Worm (Caenorhabditis elegans) whole organism, early embryonic: ENCODE results near the gene str-196.

ENCODE experiments used
- B0310.2 ChIP-seq: sonication (generic microtip); optimal IDR thresholded peaks from 2 replicates; lab custom pipeline; 2016; ENCODE audit warnings: mild to moderate bottlenecking, missing genetic modification characterization, missing compliant biosample characterization
- F13C5.2 ChIP-seq: sonication (generic microtip); optimal IDR thresholded peaks from 2 replicates; lab custom pipeline; 2017; ENCODE audit warnings: mild to moderate bottlenecking, missing genetic modification characterization, inconsistent platforms, missing compliant biosample characterization
- aly-1 ChIP-seq: sonication (generic microtip); optimal IDR thresholded peaks from 2 replicates; lab custom pipeline; 2016; ENCODE audit warnings: missing genetic modification characterization, missing compliant biosample characterization
- ama-1 ChIP-seq: fragments of 150-350 bp; optimal IDR thresholded peaks from 2 replicates; lab custom pipeline; 2014
- ceh-13 ChIP-seq: fragments of 200-800 bp; sonication (Bioruptor generic); optimal IDR thresholded peaks from 2 replicates; lab custom pipeline; 2018; ENCODE audit warnings: mild to moderate bottlenecking, missing genetic modification characterization, missing compliant biosample characterization
- ceh-36 ChIP-seq: sonication (generic microtip); optimal IDR thresholded peaks from 2 replicates; lab custom pipeline; 2016; ENCODE audit warnings: missing genetic modification characterization, inconsistent platforms, missing compliant biosample characterization
- ets-7 ChIP-seq: sonication (generic microtip); optimal IDR thresholded peaks from 2 replicates; lab custom pipeline; 2016; ENCODE audit warnings: missing genotype, missing genetic modification characterization, missing compliant biosample characterization
- flt-1 ChIP-seq: fragments of 200-800 bp; sonication (Bioruptor generic); IDR thresholded peaks from 2 replicates; pipeline ENCODE4 v1.3.6; 2022; ENCODE audit warnings: missing genetic modification characterization, missing compliant biosample characterization
- hmbx-1 ChIP-seq: sonication (generic microtip); optimal IDR thresholded peaks from 2 replicates; lab custom pipeline; 2016; ENCODE audit warnings: mild to moderate bottlenecking, missing genetic modification characterization, missing compliant biosample characterization
- hmg-4 ChIP-seq: fragments of 200-800 bp; sonication (Bioruptor generic); optimal IDR thresholded peaks from 2 replicates; lab custom pipeline; 2018; ENCODE audit warnings: mild to moderate bottlenecking, missing genetic modification characterization, missing compliant biosample characterization
- hnd-1 ChIP-seq: sonication (generic microtip); optimal IDR thresholded peaks from 2 replicates; lab custom pipeline; 2016; ENCODE audit warnings: missing genetic modification characterization, missing compliant biosample characterization
- pes-1 ChIP-seq: fragments of 200-800 bp; sonication (Bioruptor generic); IDR thresholded peaks from 2 replicates; pipeline ENCODE4 v1.3.6; 2022; ENCODE audit warnings: missing genetic modification reagents, missing genetic modification characterization, missing compliant biosample characterization
- scrt-1 ChIP-seq: fragments of 200-800 bp; sonication (Bioruptor generic); IDR thresholded peaks from 2 replicates; pipeline ENCODE4 v1.3.6; 2022; ENCODE audit warnings: missing genetic modification characterization, missing compliant biosample characterization
- sea-1 ChIP-seq: fragments of 200-800 bp; sonication (Bioruptor generic); conservative IDR thresholded peaks from 2 replicates; pipeline ENCODE4 v1.3.6; 2022; ENCODE audit warnings: missing genetic modification characterization, missing compliant biosample characterization
- tbx-11 ChIP-seq: fragments of 200-800 bp; sonication (Bioruptor generic); IDR thresholded peaks from 2 replicates; pipeline ENCODE4 v1.3.6; 2022; ENCODE audit warnings: missing genetic modification characterization, missing compliant biosample characterization
- tbx-37 ChIP-seq: fragments of 200-800 bp; sonication (Bioruptor generic); conservative IDR thresholded peaks from 2 replicates; pipeline ENCODE4 v1.3.6; 2022; ENCODE audit warnings: missing genetic modification reagents, missing genetic modification characterization, missing compliant biosample characterization
- tra-4 ChIP-seq: sonication (generic microtip); optimal IDR thresholded peaks from 2 replicates; lab custom pipeline; 2017; ENCODE audit warnings: missing genetic modification characterization, missing compliant biosample characterization

Gene str-196

DNA sequence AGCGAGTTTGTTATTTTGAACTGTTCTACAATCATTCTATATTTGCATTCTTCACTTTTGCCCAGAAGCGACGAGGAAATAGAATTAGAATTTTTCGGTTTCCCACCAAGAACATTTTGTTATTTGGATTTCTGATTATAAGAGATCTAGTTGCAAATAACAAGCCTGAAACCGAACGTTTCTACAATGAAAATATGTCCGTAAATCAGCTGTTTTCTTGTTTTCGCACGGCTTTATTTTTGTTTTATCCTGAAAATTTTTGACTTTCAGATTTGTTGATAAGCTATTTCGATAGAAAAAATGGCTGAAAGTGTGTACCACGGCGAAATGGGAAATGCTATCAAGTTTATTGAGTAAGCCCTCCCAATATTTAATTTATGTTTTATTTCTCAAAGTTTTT is 36.1 kb downstream of the str-196 start, which contains the start of gene srw-108:
TSS of gene srw-108 (plus strand) at position 301 of the 400 bp plus-strand sequence.
- no peak for TF ChIP-seq aly-1 (tag; lab: Kevin White, UChicago)
- TF ChIP-seq scrt-1 (GFP tag; lab: Robert Waterston, UW): no peak
- no peak for TF ChIP-seq tbx-37 (GFP tag; lab: Robert Waterston, UW)
- no peak for TF ChIP-seq tra-4 (tag; lab: Kevin White, UChicago)
- no peak for TF ChIP-seq hmbx-1 (tag; lab: Kevin White, UChicago)
- TF ChIP-seq hnd-1 (tag; lab: Kevin White, UChicago): no peak
- TF ChIP-seq F13C5.2 (tag; lab: Kevin White, UChicago): no peak
- TF ChIP-seq flt-1 (GFP tag; lab: Robert Waterston, UW): no peak
- TF ChIP-seq ceh-36 (tag; lab: Kevin White, UChicago): no peak
- TF ChIP-seq hmg-4: no peak
- no peak for TF ChIP-seq B0310.2 (tag; lab: Kevin White, UChicago)

DNA sequence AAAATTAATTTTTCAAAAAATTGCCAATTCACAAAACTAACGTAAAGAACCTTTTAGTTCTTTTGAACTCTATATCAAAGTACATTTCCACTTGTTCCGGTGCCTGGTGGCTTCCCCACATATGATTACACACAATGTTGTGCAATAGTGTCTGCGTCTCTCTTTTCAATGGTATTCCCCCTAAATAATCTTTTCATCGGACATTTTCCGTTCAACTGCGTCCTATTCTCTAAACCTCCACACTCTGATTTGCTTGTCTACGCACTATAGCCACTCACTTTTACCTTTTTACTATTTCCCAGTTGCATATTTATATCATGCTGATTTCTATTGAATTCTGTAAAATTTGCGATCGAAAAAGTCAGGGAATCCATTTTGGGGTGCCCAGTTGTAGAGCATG is 40.5 kb downstream of the str-196 start, which contains the start of gene nhr-58:
TSS of gene nhr-58 (plus strand) at position 214 of the 400 bp plus-strand sequence.
- TF ChIP-seq B0310.2 (tag; lab: Kevin White, UChicago) (no peak), scrt-1 (GFP tag; lab: Robert Waterston, UW) (no peak), ceh-36 (tag; lab: Kevin White, UChicago) (no peak), ceh-13 (GFP tag; lab: Kevin White, UChicago) (no peak), pes-1 (GFP tag; lab: Robert Waterston, UW) (no peak), hmg-4 (no peak), hmbx-1 (tag; lab: Kevin White, UChicago) (no peak), tra-4 (tag; lab: Kevin White, UChicago) (no peak), sea-1 (no peak), aly-1 (tag; lab: Kevin White, UChicago) (no peak), tbx-11 (GFP tag; lab: Robert Waterston, UW) (no peak), ama-1 (no peak), F13C5.2 (tag; lab: Kevin White, UChicago) (no peak), tbx-37 (GFP tag; lab: Robert Waterston, UW) (no peak), hnd-1 (tag; lab: Kevin White, UChicago) (no peak), ets-7 (tag; lab: Kevin White, UChicago) (no peak), flt-1 (GFP tag; lab: Robert Waterston, UW) (no peak)

DNA sequence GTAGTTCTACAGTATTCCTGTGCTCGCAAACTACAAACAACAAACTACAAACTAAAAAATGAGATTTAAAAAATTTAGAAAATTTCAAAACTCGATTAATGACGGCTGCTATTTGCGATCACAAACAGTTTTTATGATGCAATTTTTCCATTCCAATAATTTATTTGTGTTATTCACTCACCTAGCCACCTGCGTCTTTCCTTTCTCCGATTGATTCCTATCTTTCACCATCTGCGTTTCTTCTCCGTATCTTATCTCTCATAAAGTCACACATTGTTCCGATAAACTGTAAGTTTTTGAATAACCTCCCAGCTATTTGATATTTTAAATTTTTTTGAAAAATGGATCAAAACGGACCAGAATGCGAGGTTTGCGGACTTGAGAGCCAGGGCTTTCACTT is 42.6 kb downstream of the str-196 start, which contains the start of gene nhr-132:
TSS of gene nhr-132 (plus strand) at position 271 of the 400 bp plus-strand sequence.
- TF ChIP-seq tbx-37 (GFP tag; lab: Robert Waterston, UW) (no peak), ets-7 (tag; lab: Kevin White, UChicago) (no peak), sea-1 (no peak), aly-1 (tag; lab: Kevin White, UChicago) (no peak), tbx-11 (GFP tag; lab: Robert Waterston, UW) (no peak), flt-1 (GFP tag; lab: Robert Waterston, UW) (no peak), B0310.2 (tag; lab: Kevin White, UChicago) (no peak), hmg-4 (no peak), pes-1 (GFP tag; lab: Robert Waterston, UW) (no peak)

DNA sequence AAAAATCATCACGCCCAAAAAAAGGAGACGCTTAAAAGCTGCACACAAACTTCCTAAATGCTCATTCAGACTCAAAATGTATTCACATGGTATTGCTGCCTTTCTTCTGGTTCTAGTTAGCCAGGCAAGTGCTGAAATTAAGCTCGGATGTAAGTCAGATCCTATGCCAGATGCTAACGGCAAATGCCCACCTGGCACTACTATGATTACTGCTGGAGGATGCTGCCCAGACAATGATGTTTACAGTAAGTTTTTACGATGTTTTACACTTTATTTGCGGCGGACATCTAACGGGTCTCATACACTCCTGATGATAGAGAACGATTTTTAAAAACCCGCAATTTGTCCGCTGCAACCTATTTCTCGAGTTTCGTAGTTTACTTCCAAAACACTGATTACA is 45.0 kb downstream of the str-196 start, which contains the start of gene C14C6.5:
TSS of gene C14C6.5 (plus strand) at position 58 of the 400 bp plus-strand sequence.
- TF ChIP-seq hnd-1 (tag; lab: Kevin White, UChicago) (no peak), hmbx-1 (tag; lab: Kevin White, UChicago) (no peak), ama-1 (no peak), ets-7 (tag; lab: Kevin White, UChicago) (no peak), ceh-36 (tag; lab: Kevin White, UChicago) (no peak), pes-1 (GFP tag; lab: Robert Waterston, UW) (no peak), flt-1 (GFP tag; lab: Robert Waterston, UW) (no peak), hmg-4 (no peak), tbx-37 (GFP tag; lab: Robert Waterston, UW) (no peak), aly-1 (tag; lab: Kevin White, UChicago) (no peak), tra-4 (tag; lab: Kevin White, UChicago) (no peak), scrt-1 (GFP tag; lab: Robert Waterston, UW) (no peak), B0310.2 (tag; lab: Kevin White, UChicago) (no peak), sea-1 (no peak), ceh-13 (GFP tag; lab: Kevin White, UChicago) (no peak), tbx-11 (GFP tag; lab: Robert Waterston, UW) (no peak)

DNA sequence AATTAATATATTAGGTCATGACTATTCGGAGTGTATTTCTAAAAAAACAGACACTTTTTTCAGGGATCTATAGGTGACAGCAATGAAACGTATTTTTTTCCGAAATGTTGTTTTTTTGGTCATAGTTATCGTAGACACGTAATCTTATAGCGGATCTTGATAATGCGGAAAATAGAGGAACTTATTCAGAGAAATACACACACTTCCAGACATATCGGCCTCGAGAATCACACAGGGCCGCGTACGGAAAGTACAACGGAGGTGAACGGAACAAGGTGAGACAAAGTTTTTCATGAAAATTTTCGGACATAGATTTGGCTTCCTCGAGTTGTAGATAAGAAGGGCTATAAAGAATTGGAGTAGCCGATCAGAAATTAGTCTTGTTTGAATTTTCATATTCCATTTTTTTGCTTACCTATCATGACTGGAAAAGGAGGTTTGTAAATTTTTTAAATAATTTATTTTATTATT is 47.5 kb downstream of the str-196 start, which contains the start of gene nhr-155:
TSS of gene nhr-155 (plus strand) at position 421 of the 471 bp plus-strand sequence.
- TF ChIP-seq hmbx-1 (tag; lab: Kevin White, UChicago) (no peak), tbx-37 (GFP tag; lab: Robert Waterston, UW) (no peak), ets-7 (tag; lab: Kevin White, UChicago) (no peak), sea-1 (no peak), hmg-4 (no peak), flt-1 (GFP tag; lab: Robert Waterston, UW) (no peak), ama-1 (no peak), ceh-13 (GFP tag; lab: Kevin White, UChicago) (no peak), F13C5.2 (tag; lab: Kevin White, UChicago) (no peak), tbx-11 (GFP tag; lab: Robert Waterston, UW) (no peak), scrt-1 (GFP tag; lab: Robert Waterston, UW) (no peak), B0310.2 (tag; lab: Kevin White, UChicago) (no peak), aly-1 (tag; lab: Kevin White, UChicago) (no peak), ceh-36 (tag; lab: Kevin White, UChicago) (no peak), hnd-1 (tag; lab: Kevin White, UChicago) (no peak)

DNA sequence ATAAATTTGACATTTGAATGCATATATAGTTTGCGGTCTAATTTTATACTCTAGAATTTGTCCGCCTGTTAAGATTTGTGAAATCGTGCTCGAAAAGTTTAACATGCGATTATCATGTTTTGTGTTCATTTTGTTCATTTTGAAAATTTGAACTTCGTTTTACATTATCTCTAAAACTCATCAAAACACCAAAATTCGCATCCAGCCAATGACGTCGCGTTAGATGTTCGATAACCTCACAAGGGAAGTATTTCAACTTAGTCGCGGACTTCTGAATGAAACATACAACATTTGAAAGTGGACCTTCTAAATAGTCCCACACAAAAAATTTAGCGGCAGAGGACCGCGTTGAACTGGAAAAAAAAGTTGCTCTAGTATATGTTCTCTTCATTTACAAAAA is 49.9 kb downstream of the str-196 start:
- no peak for TF ChIP-seq tbx-37 (GFP tag; lab: Robert Waterston, UW)
- no peak for TF ChIP-seq aly-1 (tag; lab: Kevin White, UChicago)
- no peak for TF ChIP-seq ama-1
- TF ChIP-seq hmbx-1 (tag; lab: Kevin White, UChicago): no peak
- TF ChIP-seq sea-1: no peak
- no peak for TF ChIP-seq ceh-36 (tag; lab: Kevin White, UChicago)
- TF ChIP-seq F13C5.2 (tag; lab: Kevin White, UChicago): no peak
- TF ChIP-seq ceh-13 (GFP tag; lab: Kevin White, UChicago): no peak
